Worm (Caenorhabditis elegans) whole organism, young adult: Measurements from ENCODE around the gene sma-1.

Experiments used
- F57C9.4 ChIP-seq: sonication (generic microtip); optimal IDR thresholded peaks from 2 replicates; lab custom pipeline; 2017; ENCODE audit warnings: mild to moderate bottlenecking, missing genetic modification characterization, missing compliant biosample characterization
- ama-1 ChIP-seq, 3 experiments: fragments of 150-350 bp in 1 of 3; sonication (generic microtip) in 2 of 3; optimal IDR thresholded peaks; 2 replicates each; lab custom pipeline; 2014 to 2018; ENCODE audit warnings: missing biosample characterization in 2 of 3, missing genetic modification characterization in 2 of 3, missing genetic modification reagents in 2 of 3
- mel-28 ChIP-seq: sonication (generic microtip); optimal IDR thresholded peaks from 2 replicates; lab custom pipeline; 2016; ENCODE audit warnings: borderline replicate concordance, mild to moderate bottlenecking, missing genetic modification characterization, missing compliant biosample characterization
- xnd-1 ChIP-seq: sonication (generic microtip); optimal IDR thresholded peaks from 2 replicates; lab custom pipeline; 2016; ENCODE audit warnings: missing genotype, missing genetic modification reagents, missing genetic modification characterization, missing compliant biosample characterization
- zim-3 ChIP-seq: sonication (generic microtip); optimal IDR thresholded peaks from 2 replicates; lab custom pipeline; 2017; ENCODE audit warnings: mild to moderate bottlenecking, missing genetic modification characterization, moderate library complexity, missing compliant biosample characterization

DNA sequence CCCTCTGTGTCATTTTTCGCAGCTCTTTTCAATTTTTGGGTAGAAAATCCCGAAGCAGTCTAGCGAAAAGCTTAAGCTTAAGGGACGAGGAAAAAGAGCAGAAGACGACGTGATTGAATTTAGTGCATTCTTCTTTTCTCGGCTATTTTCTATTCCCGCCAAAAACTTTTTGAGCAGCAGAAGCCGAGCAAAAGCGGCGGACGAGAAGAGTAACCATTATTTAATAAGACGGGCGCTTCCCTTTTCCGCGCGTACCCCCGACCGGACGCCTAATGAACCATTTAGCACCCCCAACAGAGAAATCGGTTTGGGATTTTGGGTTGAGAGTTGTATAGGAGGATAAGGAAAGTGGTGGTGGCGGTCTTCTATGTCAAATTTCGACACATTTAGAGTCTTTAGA is 54.4 kb downstream of the sma-1 start:
- TF ChIP-seq mel-28 (tag; lab: Kevin White, UChicago) (no peak), F57C9.4 (tag; lab: Kevin White, UChicago) (no peak), zim-3 (tag; lab: Kevin White, UChicago) (no peak), xnd-1 (tag; lab: Kevin White, UChicago) (no peak), ama-1 (optimal IDR thresholded peaks at IDR 0.05; lab: Kevin White, UChicago) (no peak), ama-1 (GFP tag; optimal IDR thresholded peaks at IDR 0.05; lab: Kevin White, UChicago) (no peak)
